Fruit fly (Drosophila melanogaster) whole organism, adult: ENCODE data around the gene CG2816.

Source experiments
- CG11617 ChIP-seq: fragments of 200-800 bp; sonication (Bioruptor generic); optimal IDR thresholded peaks from 2 replicates; lab custom pipeline; 2017; ENCODE audit warnings: mild to moderate bottlenecking, missing biosample characterization, missing genetic modification reagents, missing genetic modification characterization
- CG12768 ChIP-seq: fragments of 200-800 bp; sonication (Bioruptor generic); optimal IDR thresholded peaks from 2 replicates; lab custom pipeline; 2017; ENCODE audit warnings: missing biosample characterization, missing genetic modification characterization, mild to moderate bottlenecking, moderate library complexity, missing genetic modification reagents
- CG1620 ChIP-seq: fragments of 200-800 bp; sonication (Bioruptor generic); optimal IDR thresholded peaks from 2 replicates; lab custom pipeline; 2016; ENCODE audit warnings: missing biosample characterization, missing genetic modification characterization
- CG33017 ChIP-seq: fragments of 200-800 bp; sonication (Bioruptor generic); optimal IDR thresholded peaks from 2 replicates; lab custom pipeline; 2018; ENCODE audit warnings: missing biosample characterization, mild to moderate bottlenecking, missing genetic modification characterization, moderate library complexity
- CG7045 ChIP-seq: fragments of 200-800 bp; sonication (Bioruptor generic); optimal IDR thresholded peaks from 2 replicates; lab custom pipeline; 2017; ENCODE audit warnings: missing biosample characterization, mild to moderate bottlenecking, missing genetic modification characterization
- Clk ChIP-seq: fragments of 200-800 bp; sonication (Bioruptor generic); optimal IDR thresholded peaks from 2 replicates; lab custom pipeline; 2017; ENCODE audit warnings: missing biosample characterization, missing genetic modification characterization
- Crg-1 ChIP-seq: fragments of 200-800 bp; sonication (Bioruptor generic); optimal IDR thresholded peaks from 2 replicates; lab custom pipeline; 2016; ENCODE audit warnings: missing biosample characterization, missing genetic modification characterization
- cic ChIP-seq: fragments of 200-800 bp; sonication (Bioruptor generic); optimal IDR thresholded peaks from 2 replicates; lab custom pipeline; 2017; ENCODE audit warnings: missing biosample characterization, mild to moderate bottlenecking, missing genetic modification characterization, moderate library complexity
- kay ChIP-seq: fragments of 200-800 bp; sonication (Bioruptor generic); peaks from one replicate; lab custom pipeline; 2016; ENCODE audit warnings: missing biosample characterization, missing genetic modification characterization, borderline replicate concordance
- ovo ChIP-seq: fragments of 200-800 bp; sonication (Bioruptor generic); optimal IDR thresholded peaks from 2 replicates; lab custom pipeline; 2016; ENCODE audit warnings: missing biosample characterization, missing genetic modification characterization
- pad ChIP-seq: fragments of 200-800 bp; sonication (Bioruptor generic); optimal IDR thresholded peaks from 3 replicates; lab custom pipeline; 2017; ENCODE audit warnings: missing biosample characterization, missing genetic modification characterization, mild to moderate bottlenecking, moderate library complexity, missing genetic modification reagents
- tj ChIP-seq: fragments of 200-800 bp; sonication (Bioruptor generic); optimal IDR thresholded peaks from 3 replicates; lab custom pipeline; 2017; ENCODE audit warnings: missing biosample characterization, mild to moderate bottlenecking, missing genetic modification characterization, moderate library complexity

DNA sequence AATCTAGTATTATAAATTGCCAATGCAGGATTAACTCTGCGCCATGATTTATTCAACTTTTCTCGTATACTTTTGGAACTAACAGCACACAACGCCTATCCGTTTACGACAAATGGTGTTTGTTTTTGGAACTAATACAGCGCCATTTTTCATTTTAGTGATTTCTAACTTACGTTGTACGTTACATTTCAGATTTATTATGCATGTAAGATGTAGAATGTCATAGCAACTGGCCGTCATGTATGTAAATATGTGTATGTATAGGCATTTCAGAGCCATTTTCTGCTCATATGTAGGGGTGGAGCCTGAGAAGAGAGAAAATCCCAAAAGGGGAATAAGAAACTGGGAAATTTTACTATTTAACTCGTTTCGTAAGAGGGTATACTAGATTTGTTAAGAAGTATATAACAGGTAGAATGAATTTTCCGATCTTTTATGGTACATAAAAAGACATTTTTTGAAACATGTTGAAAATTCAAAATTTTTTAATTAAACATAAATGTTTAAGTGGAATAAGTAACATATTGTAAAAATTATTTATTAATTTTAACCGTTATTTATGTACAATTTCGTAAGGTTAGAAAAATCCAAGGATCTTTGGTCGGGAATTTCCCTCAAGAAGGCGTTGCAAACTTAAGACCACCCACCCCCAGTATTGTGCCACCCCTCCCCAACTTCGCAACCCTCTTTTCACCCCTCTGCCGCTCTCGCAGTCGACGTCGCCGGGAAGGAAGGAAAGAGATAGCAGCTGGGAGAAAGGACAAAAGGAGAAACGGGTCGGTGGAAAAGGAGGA lies 45.9 kb upstream of the CG2816 start:
- TF ChIP-seq CG33017 (no peak), Clk (no peak), CG11617 (GFP tag; lab: Kevin White, UChicago) (no peak), kay (GFP tag; lab: Kevin White, UChicago) (no peak), CG7045 (peak; percentile 9), ovo (peak; percentile 58), pad (peak; percentile 99), CG1620 (GFP tag; lab: Kevin White, UChicago) (peak; percentile 57), cic (GFP tag; lab: Kevin White, UChicago) (peak; percentile 30), tj (GFP tag; lab: Kevin White, UChicago) (no peak), Crg-1 (no peak), CG12768 (GFP tag; lab: Kevin White, UChicago) (no peak)
